Worm (Caenorhabditis elegans) whole organism, early embryonic: ENCODE data around the gene lron-10.
A peak's percentile ranks its signal among the peaks of the same experiment; 100 is the strongest.

Experiments used
- B0310.2 ChIP-seq: sonication (generic microtip); optimal IDR thresholded peaks from 2 replicates; lab custom pipeline; 2016; ENCODE audit warnings: mild to moderate bottlenecking, missing genetic modification characterization, missing compliant biosample characterization
- F13C5.2 ChIP-seq: sonication (generic microtip); optimal IDR thresholded peaks from 2 replicates; lab custom pipeline; 2017; ENCODE audit warnings: mild to moderate bottlenecking, missing genetic modification characterization, inconsistent platforms, missing compliant biosample characterization
- aly-1 ChIP-seq: sonication (generic microtip); optimal IDR thresholded peaks from 2 replicates; lab custom pipeline; 2016; ENCODE audit warnings: missing genetic modification characterization, missing compliant biosample characterization
- ama-1 ChIP-seq: fragments of 150-350 bp; optimal IDR thresholded peaks from 2 replicates; lab custom pipeline; 2014
- ceh-13 ChIP-seq: fragments of 200-800 bp; sonication (Bioruptor generic); optimal IDR thresholded peaks from 2 replicates; lab custom pipeline; 2018; ENCODE audit warnings: mild to moderate bottlenecking, missing genetic modification characterization, missing compliant biosample characterization
- ceh-36 ChIP-seq: sonication (generic microtip); optimal IDR thresholded peaks from 2 replicates; lab custom pipeline; 2016; ENCODE audit warnings: missing genetic modification characterization, inconsistent platforms, missing compliant biosample characterization
- ets-7 ChIP-seq: sonication (generic microtip); optimal IDR thresholded peaks from 2 replicates; lab custom pipeline; 2016; ENCODE audit warnings: missing genotype, missing genetic modification characterization, missing compliant biosample characterization
- flt-1 ChIP-seq: fragments of 200-800 bp; sonication (Bioruptor generic); IDR thresholded peaks from 2 replicates; pipeline ENCODE4 v1.3.6; 2022; ENCODE audit warnings: missing genetic modification characterization, missing compliant biosample characterization
- hmbx-1 ChIP-seq: sonication (generic microtip); optimal IDR thresholded peaks from 2 replicates; lab custom pipeline; 2016; ENCODE audit warnings: mild to moderate bottlenecking, missing genetic modification characterization, missing compliant biosample characterization
- hmg-4 ChIP-seq: fragments of 200-800 bp; sonication (Bioruptor generic); optimal IDR thresholded peaks from 2 replicates; lab custom pipeline; 2018; ENCODE audit warnings: mild to moderate bottlenecking, missing genetic modification characterization, missing compliant biosample characterization
- hnd-1 ChIP-seq: sonication (generic microtip); optimal IDR thresholded peaks from 2 replicates; lab custom pipeline; 2016; ENCODE audit warnings: missing genetic modification characterization, missing compliant biosample characterization
- pes-1 ChIP-seq: fragments of 200-800 bp; sonication (Bioruptor generic); IDR thresholded peaks from 2 replicates; pipeline ENCODE4 v1.3.6; 2022; ENCODE audit warnings: missing genetic modification reagents, missing genetic modification characterization, missing compliant biosample characterization
- scrt-1 ChIP-seq: fragments of 200-800 bp; sonication (Bioruptor generic); IDR thresholded peaks from 2 replicates; pipeline ENCODE4 v1.3.6; 2022; ENCODE audit warnings: missing genetic modification characterization, missing compliant biosample characterization
- sea-1 ChIP-seq: fragments of 200-800 bp; sonication (Bioruptor generic); conservative IDR thresholded peaks from 2 replicates; pipeline ENCODE4 v1.3.6; 2022; ENCODE audit warnings: missing genetic modification characterization, missing compliant biosample characterization
- tbx-11 ChIP-seq: fragments of 200-800 bp; sonication (Bioruptor generic); IDR thresholded peaks from 2 replicates; pipeline ENCODE4 v1.3.6; 2022; ENCODE audit warnings: missing genetic modification characterization, missing compliant biosample characterization
- tbx-37 ChIP-seq: fragments of 200-800 bp; sonication (Bioruptor generic); conservative IDR thresholded peaks from 2 replicates; pipeline ENCODE4 v1.3.6; 2022; ENCODE audit warnings: missing genetic modification reagents, missing genetic modification characterization, missing compliant biosample characterization
- tra-4 ChIP-seq: sonication (generic microtip); optimal IDR thresholded peaks from 2 replicates; lab custom pipeline; 2017; ENCODE audit warnings: missing genetic modification characterization, missing compliant biosample characterization

Gene lron-10

DNA sequence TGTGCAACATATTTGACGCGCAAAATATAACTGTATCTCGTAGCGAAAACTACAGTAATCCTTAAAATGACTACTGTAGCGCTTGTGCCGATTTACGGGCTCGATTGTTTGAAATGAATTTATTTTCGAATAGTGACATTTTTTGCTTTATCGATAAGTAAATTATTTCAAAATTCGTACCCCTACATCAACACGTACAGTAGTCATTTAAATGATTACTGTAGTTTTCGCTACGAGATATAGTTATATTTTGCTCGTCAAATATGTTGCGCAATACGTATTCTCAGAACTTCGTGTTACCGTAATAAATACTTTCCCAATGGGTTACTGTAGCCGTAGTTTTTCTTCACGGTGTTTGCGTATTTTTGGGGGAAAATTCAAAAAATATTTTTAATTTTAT, 31.7 kb upstream of the lron-10 start:
- TF ChIP-seq ama-1 (lab: Kevin White, UChicago) (no peak), ceh-13 (GFP tag; lab: Kevin White, UChicago) (no peak), B0310.2 (tag; lab: Kevin White, UChicago) (no peak), flt-1 (no peak), tbx-37 (GFP tag; lab: Robert Waterston, UW) (no peak), tbx-11 (no peak), aly-1 (tag; lab: Kevin White, UChicago) (no peak), hmg-4 (GFP tag; lab: Kevin White, UChicago) (no peak), pes-1 (no peak), sea-1 (GFP tag; lab: Robert Waterston, UW) (no peak)

DNA sequence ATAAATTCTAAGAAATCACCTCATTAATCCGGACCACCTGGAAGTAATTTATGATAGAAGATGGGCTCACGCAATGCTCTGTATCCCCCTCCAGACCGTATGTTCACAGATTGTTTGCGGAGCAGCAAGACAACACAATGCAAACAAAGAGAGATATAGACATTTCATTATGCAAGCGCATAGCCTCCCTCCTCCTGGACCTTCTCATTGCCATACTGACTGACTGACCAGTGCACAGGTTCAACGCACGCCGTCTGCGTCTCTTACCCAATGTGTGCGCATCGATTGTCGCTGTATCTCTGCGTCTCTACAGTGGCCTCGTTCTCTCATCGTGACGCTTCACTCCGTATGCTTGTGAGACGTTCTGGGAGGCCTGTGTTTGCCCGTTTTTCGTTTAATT, 30.5 kb upstream of the lron-10 start:
- TF ChIP-seq tra-4 (no peak), ceh-36 (tag; lab: Kevin White, UChicago) (no peak), flt-1 (peak; percentile 37; the same call in 1 of the 2 replicates), hmg-4 (GFP tag; lab: Kevin White, UChicago) (peak; percentile 45), hmbx-1 (no peak), F13C5.2 (peak; percentile 41)

DNA sequence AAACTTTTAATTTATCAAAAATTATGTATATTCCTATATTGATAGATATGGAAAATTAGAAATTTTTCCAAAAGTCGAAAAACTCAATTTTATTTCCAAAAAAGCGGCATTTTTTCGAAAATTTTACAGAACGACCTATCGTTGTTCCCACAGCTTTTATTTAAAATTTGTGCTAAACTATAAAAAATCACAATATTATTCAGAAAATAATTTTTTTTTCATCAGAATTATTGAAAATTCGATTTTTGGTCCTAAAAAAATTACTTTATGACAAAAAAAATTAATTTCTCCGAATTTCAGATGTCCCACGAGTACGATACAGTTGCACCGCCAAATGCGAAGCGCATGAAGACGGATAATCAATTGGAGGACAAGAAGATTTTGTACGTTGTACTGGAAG, 28.1 kb upstream of the lron-10 start, which contains the start of gene emg-1:
Gene emg-1, plus strand, starts transcription at position 301 of the 400 bp plus-strand sequence.
- no peak for TF ChIP-seq tbx-11
- TF ChIP-seq hmg-4 (GFP tag; lab: Kevin White, UChicago) = no peak
- no peak for TF ChIP-seq tbx-37 (GFP tag; lab: Robert Waterston, UW)
- TF ChIP-seq ama-1 (lab: Kevin White, UChicago) = no peak
- TF ChIP-seq ets-7 (tag; lab: Kevin White, UChicago) = no peak
- no peak for TF ChIP-seq sea-1 (GFP tag; lab: Robert Waterston, UW)
- TF ChIP-seq scrt-1 (GFP tag; lab: Robert Waterston, UW) = no peak
- TF ChIP-seq aly-1 (tag; lab: Kevin White, UChicago) = no peak
- TF ChIP-seq hnd-1 = no peak

DNA sequence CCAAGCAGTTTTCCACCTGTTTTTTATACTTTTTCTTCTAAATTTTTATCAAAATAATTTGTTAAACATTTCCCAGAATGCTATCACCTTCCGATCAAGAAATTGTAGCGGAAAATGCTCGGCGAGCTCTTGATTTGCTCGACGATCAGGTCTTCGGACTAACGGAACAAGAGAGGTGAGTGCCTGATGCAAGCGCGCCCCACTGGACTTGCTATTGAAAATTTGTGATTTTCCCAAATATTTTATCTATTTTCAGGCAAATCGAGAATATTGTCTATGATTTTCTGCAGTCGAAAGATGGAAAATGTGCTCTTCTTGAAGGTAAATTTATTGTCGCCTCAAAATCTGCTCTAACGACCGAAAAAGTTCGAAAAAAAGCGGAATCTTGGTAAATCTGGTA, 24.9 kb upstream of the lron-10 start, which contains the start of gene orc-4:
Gene orc-4, plus strand, starts transcription at position 77 of the 400 bp plus-strand sequence.
- no peak for TF ChIP-seq ceh-36 (tag; lab: Kevin White, UChicago)
- no peak for TF ChIP-seq ets-7 (tag; lab: Kevin White, UChicago)
- no peak for TF ChIP-seq F13C5.2
- TF ChIP-seq hnd-1 = no peak
- no peak for TF ChIP-seq ceh-13 (GFP tag; lab: Kevin White, UChicago)
- no peak for TF ChIP-seq ama-1 (lab: Kevin White, UChicago)
- TF ChIP-seq tbx-11 = no peak
- no peak for TF ChIP-seq tra-4
- TF ChIP-seq flt-1 = no peak
- TF ChIP-seq scrt-1 (GFP tag; lab: Robert Waterston, UW) = no peak
- TF ChIP-seq hmbx-1 = no peak
- no peak for TF ChIP-seq pes-1
- no peak for TF ChIP-seq aly-1 (tag; lab: Kevin White, UChicago)

DNA sequence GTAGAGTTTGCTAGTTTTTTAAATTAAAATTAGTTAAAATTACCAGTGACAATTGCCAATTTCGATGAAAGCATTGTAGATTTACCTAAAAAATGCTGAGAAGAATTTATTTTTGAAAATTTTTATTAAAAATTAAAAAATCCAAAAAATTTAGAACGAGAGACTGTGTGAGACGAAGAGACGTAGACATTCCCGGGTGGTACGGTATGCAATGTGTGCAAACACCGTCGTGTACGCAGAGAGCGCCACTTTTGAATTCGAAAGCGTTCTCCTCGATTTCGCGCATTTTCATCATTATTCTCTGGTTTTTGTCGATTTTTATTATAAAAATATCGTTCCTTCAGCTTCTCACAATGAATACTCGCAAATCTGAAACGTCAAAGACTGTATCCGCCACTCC, 21.6 kb upstream of the lron-10 start, which contains the start of the genes dhs-11 and orc-1:
Gene dhs-11, minus strand, starts transcription at position 85 of the 400 bp plus-strand sequence.
Gene orc-1, plus strand, starts transcription at position 349 of the 400 bp plus-strand sequence.
- TF ChIP-seq hmg-4 (GFP tag; lab: Kevin White, UChicago) = no peak
- no peak for TF ChIP-seq ceh-13 (GFP tag; lab: Kevin White, UChicago)
- no peak for TF ChIP-seq ets-7 (tag; lab: Kevin White, UChicago)
- TF ChIP-seq tra-4 = no peak
- TF ChIP-seq aly-1 (tag; lab: Kevin White, UChicago) = no peak
- no peak for TF ChIP-seq flt-1
- TF ChIP-seq scrt-1 (GFP tag; lab: Robert Waterston, UW) = no peak
- TF ChIP-seq tbx-11 = no peak
- no peak for TF ChIP-seq hmbx-1

DNA sequence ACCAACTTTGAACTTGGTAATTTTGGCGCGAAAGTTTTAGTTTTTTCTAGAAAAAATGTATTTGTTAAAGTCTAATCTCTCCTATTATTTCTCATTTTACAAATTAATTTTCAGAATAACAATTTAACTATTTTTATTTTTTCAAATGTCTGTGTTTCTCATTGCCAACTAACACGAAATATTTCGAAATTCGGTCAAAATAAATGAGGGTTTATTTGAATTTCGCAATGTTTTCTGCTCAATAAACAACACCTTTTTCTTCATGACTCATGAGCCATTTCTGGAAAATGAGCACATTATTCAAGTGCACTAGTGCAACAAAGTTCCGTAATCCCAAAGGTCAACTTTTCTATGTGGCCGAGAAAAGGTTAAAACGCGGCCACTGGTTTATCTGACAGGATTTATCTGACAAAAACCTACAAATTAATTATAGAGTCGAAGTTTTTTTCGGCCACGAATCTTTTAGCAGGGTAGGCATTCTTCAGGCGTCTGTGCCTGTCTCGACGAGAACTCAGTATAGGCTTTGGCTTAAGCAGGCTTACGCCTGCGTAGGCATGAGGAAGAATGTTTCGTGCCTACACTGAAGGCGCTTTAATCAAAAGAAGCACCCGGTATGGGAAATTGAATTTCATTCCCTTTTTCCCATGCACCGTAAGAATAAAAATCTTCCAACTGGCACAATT, 17.3 kb upstream of the lron-10 start, which contains the start of gene Y39A1A.27:
Gene Y39A1A.27, plus strand, starts transcription at position 633 of the 683 bp plus-strand sequence.
- no peak for TF ChIP-seq aly-1 (tag; lab: Kevin White, UChicago)
- no peak for TF ChIP-seq ceh-36 (tag; lab: Kevin White, UChicago)
- no peak for TF ChIP-seq sea-1 (GFP tag; lab: Robert Waterston, UW)
- no peak for TF ChIP-seq tbx-37 (GFP tag; lab: Robert Waterston, UW)
- no peak for TF ChIP-seq ets-7 (tag; lab: Kevin White, UChicago)
- TF ChIP-seq hmg-4 (GFP tag; lab: Kevin White, UChicago) = no peak
- no peak for TF ChIP-seq tbx-11
- TF ChIP-seq flt-1 = no peak
- TF ChIP-seq hnd-1 = no peak
- no peak for TF ChIP-seq F13C5.2
- TF ChIP-seq scrt-1 (GFP tag; lab: Robert Waterston, UW) = no peak
- no peak for TF ChIP-seq B0310.2 (tag; lab: Kevin White, UChicago)
- no peak for TF ChIP-seq tra-4

DNA sequence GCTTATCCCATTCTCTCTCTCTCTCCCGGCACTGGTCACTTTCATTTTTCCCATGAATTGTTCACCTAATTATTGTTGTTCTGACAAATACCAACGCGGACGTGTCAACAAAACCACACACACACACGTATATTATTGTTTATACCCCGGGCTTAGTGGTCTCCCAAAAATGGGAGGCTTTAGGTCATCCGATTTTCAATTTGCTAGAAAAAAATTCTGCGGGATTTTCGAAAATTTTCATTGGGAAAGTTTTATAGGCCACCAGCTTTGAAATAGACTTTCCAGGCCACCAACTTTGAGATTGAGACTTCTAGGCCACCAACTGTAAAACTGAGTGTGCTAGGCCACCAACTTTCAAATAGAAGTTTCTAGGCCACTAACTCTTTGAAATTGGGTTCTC, 16.8 kb upstream of the lron-10 start:
- TF ChIP-seq B0310.2 (tag; lab: Kevin White, UChicago) (no peak), ama-1 (lab: Kevin White, UChicago) (no peak), tra-4 (no peak), scrt-1 (GFP tag; lab: Robert Waterston, UW) (no peak)

DNA sequence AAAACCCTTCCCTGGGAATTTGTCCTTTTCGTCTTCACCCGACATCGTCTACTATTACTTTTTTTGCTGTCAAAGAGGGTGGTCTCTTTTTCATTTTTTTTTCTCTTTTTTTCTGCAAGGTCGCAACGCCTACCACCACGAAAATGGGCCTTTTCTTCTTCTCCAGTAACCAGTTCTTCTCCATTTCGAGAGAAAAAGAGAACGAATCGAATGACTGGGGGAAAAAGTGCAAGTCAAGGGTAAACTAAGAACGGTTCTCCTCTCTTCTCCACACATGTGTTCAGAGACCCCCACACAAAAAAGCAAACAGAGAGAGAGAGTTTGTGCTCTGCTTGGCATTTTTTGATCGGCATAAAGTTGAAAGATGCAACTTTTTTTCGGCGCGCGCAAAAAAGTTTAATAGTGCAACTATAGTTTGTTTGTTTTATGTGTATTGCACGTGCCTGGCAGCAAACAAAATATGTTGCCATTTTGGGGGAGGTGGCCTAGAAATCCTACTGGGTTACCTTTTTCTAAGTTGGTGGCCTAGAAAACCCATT, 15.4 kb upstream of the lron-10 start:
- TF ChIP-seq hnd-1 (no peak), ets-7 (tag; lab: Kevin White, UChicago) (no peak), hmbx-1 (no peak), B0310.2 (tag; lab: Kevin White, UChicago) (no peak), aly-1 (tag; lab: Kevin White, UChicago) (no peak)
